Worm (Caenorhabditis elegans): Measurements from ENCODE around the gene C07G1.7.
A peak's percentile ranks its signal among the peaks of the same experiment; 100 is the strongest.

Gene C07G1.7

ce11 chrIV:8236502-8236901, 24.9 kb upstream of the C07G1.7 start, which contains the start of gene nhr-66:
Gene nhr-66, minus strand, starts transcription at chrIV:8236602.
- TF ChIP-seq nhr-28 (tag; optimal IDR thresholded peaks at IDR 0.05) (no peak), ceh-39 (tag; optimal IDR thresholded peaks at IDR 0.05) (no peak), blmp-1 (tag; optimal IDR thresholded peaks at IDR 0.05) (no peak), ceh-83 (GFP tag; optimal IDR thresholded peaks at IDR 0.05) (no peak), ceh-43 (GFP tag; optimal IDR thresholded peaks at IDR 0.05) (no peak), snpc-4 (tag; optimal IDR thresholded peaks at IDR 0.05) (no peak), elt-1 (tag; optimal IDR thresholded peaks at IDR 0.05; ENCODE audit: borderline replicate concordance, insufficient read depth) (no peak), nhr-12 (tag; optimal IDR thresholded peaks at IDR 0.05) (no peak), mls-2 (tag; optimal IDR thresholded peaks at IDR 0.05) (no peak), zip-8 (tag; optimal IDR thresholded peaks at IDR 0.05) (no peak), unc-120 (tag; optimal IDR thresholded peaks at IDR 0.05; ENCODE audit: poor library complexity, severe bottlenecking) (no peak), flh-1 (GFP tag; optimal IDR thresholded peaks at IDR 0.05) (no peak)

DNA sequence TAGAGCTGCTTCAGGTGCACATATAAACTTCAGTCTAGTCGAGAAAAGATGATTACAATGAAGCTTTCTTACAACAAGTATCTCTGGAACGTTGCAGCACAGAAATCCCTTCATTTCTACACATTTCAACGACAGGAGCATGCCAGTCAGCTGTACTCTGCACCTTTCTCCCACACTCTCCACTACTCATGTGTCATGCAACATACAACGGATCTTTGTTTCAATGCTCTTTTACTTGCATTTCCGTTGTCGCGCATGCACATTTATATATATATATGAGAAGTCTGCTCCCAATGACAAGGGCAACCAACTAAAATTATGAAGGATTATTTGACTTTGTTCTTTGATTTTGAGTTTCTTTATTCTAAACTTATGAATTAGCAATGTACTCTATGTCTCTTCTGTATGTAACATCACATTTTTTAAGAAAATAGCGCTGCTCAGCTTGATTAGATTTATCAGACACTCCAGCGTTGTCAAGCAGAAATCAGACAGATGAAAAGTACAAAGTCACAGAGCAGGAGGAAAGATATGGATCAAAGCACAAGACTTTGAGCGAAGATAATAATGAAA, 23.6 kb upstream of the C07G1.7 start:
- TF ChIP-seq elt-3 (tag; optimal IDR thresholded peaks at IDR 0.05) (no peak), ceh-39 (tag; optimal IDR thresholded peaks at IDR 0.05) (no peak), M03D4.4 (tag; optimal IDR thresholded peaks at IDR 0.05) (no peak), hlh-1 (tag; optimal IDR thresholded peaks at IDR 0.05) (peak; percentile 31)

ce11 chrIV:8234088-8234496, 22.4 kb upstream of the C07G1.7 start:
- no peak for TF ChIP-seq ham-2 (GFP tag; optimal IDR thresholded peaks at IDR 0.05)
- TF ChIP-seq mep-1 (tag; optimal IDR thresholded peaks at IDR 0.05) = no peak
- TF ChIP-seq nhr-2 (tag; optimal IDR thresholded peaks at IDR 0.05) = no peak
- no peak for TF ChIP-seq blmp-1 (tag; optimal IDR thresholded peaks at IDR 0.05)
- no peak for TF ChIP-seq lin-32 (GFP tag; optimal IDR thresholded peaks at IDR 0.05)
- no peak for TF ChIP-seq nhr-76 (tag; optimal IDR thresholded peaks at IDR 0.05)
- no peak for TF ChIP-seq sptf-1 (tag; optimal IDR thresholded peaks at IDR 0.05)
- no peak for TF ChIP-seq ceh-39 (tag; optimal IDR thresholded peaks at IDR 0.05)
- TF ChIP-seq drap-1 (GFP tag; optimal IDR thresholded peaks at IDR 0.05) = no peak

ce11 chrIV:8233268-8233667, 21.6 kb upstream of the C07G1.7 start:
- TF ChIP-seq blmp-1 (tag; optimal IDR thresholded peaks at IDR 0.05) (peak; percentile 36), lin-13 (tag; optimal IDR thresholded peaks at IDR 0.05) (no peak), bed-3 (GFP tag; optimal IDR thresholded peaks at IDR 0.05) (no peak)

- no peak for TF ChIP-seq elt-1 (tag; optimal IDR thresholded peaks at IDR 0.05; ENCODE audit: borderline replicate concordance, insufficient read depth)
- TF ChIP-seq unc-62 (GFP tag; optimal IDR thresholded peaks at IDR 0.05) = no peak
- no peak for TF ChIP-seq snpc-4 (tag; optimal IDR thresholded peaks at IDR 0.05)
- TF ChIP-seq nhr-12 (tag; optimal IDR thresholded peaks at IDR 0.05) = no peak
- TF ChIP-seq unc-39 (tag; optimal IDR thresholded peaks at IDR 0.05) = no peak
- TF ChIP-seq lin-32 (GFP tag; optimal IDR thresholded peaks at IDR 0.05) = no peak
- TF ChIP-seq ces-1 (GFP tag; optimal IDR thresholded peaks at IDR 0.05) = peak; percentile 23
- TF ChIP-seq ceh-83 (GFP tag; optimal IDR thresholded peaks at IDR 0.05) = no peak
These were observed 20.8 kb upstream of the C07G1.7 start for ce11 chrIV:8232428-8232827.

- peak; percentile 41 for TF ChIP-seq pha-4 (tag; optimal IDR thresholded peaks at IDR 0.05)
- TF ChIP-seq unc-62 (GFP tag; optimal IDR thresholded peaks at IDR 0.05) = peak; percentile 14
- peak; percentile 65 for TF ChIP-seq unc-120 (tag; optimal IDR thresholded peaks at IDR 0.05; ENCODE audit: poor library complexity, severe bottlenecking)
- TF ChIP-seq hlh-1 (tag; optimal IDR thresholded peaks at IDR 0.05) = peak; percentile 63
- TF ChIP-seq nhr-2 (tag; optimal IDR thresholded peaks at IDR 0.05) = no peak
- TF ChIP-seq tbx-8 (GFP tag; optimal IDR thresholded peaks at IDR 0.05) = no peak
- TF ChIP-seq mls-2 (tag; optimal IDR thresholded peaks at IDR 0.05) = no peak
- no peak for TF ChIP-seq ceh-83 (GFP tag; optimal IDR thresholded peaks at IDR 0.05)
- peak; percentile 39 for TF ChIP-seq ham-2 (GFP tag; optimal IDR thresholded peaks at IDR 0.05)
These were observed 17.9 kb upstream of the C07G1.7 start for ce11 chrIV:8229523-8229922.

Measured in whole organism, mixed stage, embryonic.